1 fruit fly cellular context compared by ENCODE assay signal in the genomic region with DNA sequence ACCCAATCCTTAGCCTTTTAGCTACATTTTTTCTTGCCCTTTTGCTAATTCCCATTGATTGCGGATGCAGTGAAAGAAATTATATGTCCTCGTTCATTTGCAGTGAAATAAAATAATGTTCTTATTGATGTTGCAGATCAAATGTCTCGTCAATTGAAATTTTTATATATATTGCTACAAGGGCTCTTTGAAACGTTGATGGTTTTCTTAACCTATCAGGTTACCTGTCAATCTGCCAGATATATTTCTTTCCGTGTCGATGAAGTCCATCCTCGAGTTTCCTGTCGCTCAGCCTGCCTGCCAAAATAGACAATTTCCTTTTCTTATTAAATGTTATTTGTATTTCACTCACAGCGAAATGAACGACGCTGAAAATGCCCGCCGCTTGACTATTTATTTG.
TF ChIP-seq lines count a peak whose summit lies in the region.

No protein-coding gene starts in this region.

TF ChIP-seq in whole organism, embryonic, 481 proteins besides CTCF, POLR2A, EP300 and RAD21 (continued from another document):
- TF ChIP-seq CG2712 (tag; optimal IDR thresholded peaks at IDR 0.05; lab: Kevin White, UChicago) (peak; percentile 15), MESR4 (GFP tag; optimal IDR thresholded peaks at IDR 0.05; lab: Kevin White, UChicago) (no peak), CG4424 (GFP tag; optimal IDR thresholded peaks at IDR 0.05; lab: Kevin White, UChicago) (peak; percentile 12), CG9727 (GFP tag; optimal IDR thresholded peaks at IDR 0.05; lab: Kevin White, UChicago) (no peak), CG8924 (tag; optimal IDR thresholded peaks at IDR 0.05; lab: Kevin White, UChicago) (peak; percentile 2), maf-S (GFP tag; optimal IDR thresholded peaks at IDR 0.05; lab: Kevin White, UChicago) (no peak), gcm (GFP tag; optimal IDR thresholded peaks at IDR 0.05; lab: Kevin White, UChicago) (no peak), CG4404 (GFP tag; IDR thresholded peaks at IDR 0.05; lab: Robert Waterston, UW) (peak; percentile 8; the same call in 1 of the 2 replicates), CG2678 (tag; optimal IDR thresholded peaks at IDR 0.05; lab: Kevin White, UChicago) (peak; percentile 8), CG10979 (tag; optimal IDR thresholded peaks at IDR 0.05; lab: Kevin White, UChicago) (peak; percentile 25), Meics (GFP tag; optimal IDR thresholded peaks at IDR 0.05; lab: Kevin White, UChicago) (no peak), Atf-2 (GFP tag; optimal IDR thresholded peaks at IDR 0.05; lab: Kevin White, UChicago) (no peak), bsh (GFP tag; optimal IDR thresholded peaks at IDR 0.05; lab: Kevin White, UChicago) (peak in 1 of 2 experiments; percentile 28), Xrp1 (GFP tag; IDR thresholded peaks at IDR 0.05; lab: Robert Waterston, UW) (peak; percentile 42), crc (GFP tag; optimal IDR thresholded peaks at IDR 0.05; lab: Kevin White, UChicago) (no peak), ci (GFP tag; IDR thresholded peaks at IDR 0.05; lab: Robert Waterston, UW) (peak; percentile 47; the same call in 1 of the 3 replicates), CoRest (tag; optimal IDR thresholded peaks at IDR 0.05; lab: Kevin White, UChicago) (no peak), eve (GFP tag; optimal IDR thresholded peaks at IDR 0.05; lab: Kevin White, UChicago) (peak in 1 of 2 experiments; percentile 46), z (GFP tag; IDR thresholded peaks at IDR 0.05; lab: Robert Waterston, UW) (0 out of 3 replicates have a peak, but pooled peaks have one; percentile 18), sens (GFP tag; lab: Kevin White, UChicago) (peak; percentile 84), dmrt11E (tag; optimal IDR thresholded peaks at IDR 0.05; lab: Kevin White, UChicago) (peak; percentile 21)
